Fruit fly (Drosophila melanogaster) whole organism, embryonic: Measurements from ENCODE around the gene Nt5b.
A peak's percentile ranks its signal among the peaks of the same experiment; 100 is the strongest.

Source experiments
- Bteb2 ChIP-seq: fragments of 200-800 bp; sonication (Bioruptor generic); optimal IDR thresholded peaks from 2 replicates; lab custom pipeline; 2016; ENCODE audit warnings: missing biosample characterization, missing genetic modification characterization
- CG10274 ChIP-seq: fragments of 200-800 bp; sonication (Bioruptor generic); optimal IDR thresholded peaks from 3 replicates; lab custom pipeline; 2017; ENCODE audit warnings: missing biosample characterization, mild to moderate bottlenecking, missing genetic modification characterization
- CG10565 ChIP-seq: fragments of 200-800 bp; sonication (Bioruptor generic); optimal IDR thresholded peaks from 3 replicates; lab custom pipeline; 2016; ENCODE audit warnings: missing biosample characterization, mild to moderate bottlenecking, missing genetic modification characterization
- CG11504 ChIP-seq: fragments of 200-800 bp; sonication (Bioruptor generic); optimal IDR thresholded peaks from 3 replicates; lab custom pipeline; 2019; ENCODE audit warnings: missing biosample characterization, mild to moderate bottlenecking, missing genetic modification characterization, moderate library complexity
- CG12104 ChIP-seq: fragments of 200-800 bp; sonication (Bioruptor generic); optimal IDR thresholded peaks from 3 replicates; lab custom pipeline; 2016; ENCODE audit warnings: missing biosample characterization, missing genetic modification characterization
- CG14014 ChIP-seq: fragments of 200-800 bp; sonication (Bioruptor generic); IDR thresholded peaks from 2 replicates; pipeline ENCODE4 v1.3.6; 2022; ENCODE audit warnings: missing biosample characterization, missing genetic modification characterization
- CG14860 ChIP-seq: fragments of 200-800 bp; sonication (Bioruptor generic); IDR thresholded peaks from 3 replicates; pipeline ENCODE4 v1.3.6; 2022; ENCODE audit warnings: missing biosample characterization, missing genetic modification characterization; ENCODE audit not compliant: partially characterized antibody
- CG17912 ChIP-seq: fragments of 200-800 bp; sonication (Bioruptor generic); optimal IDR thresholded peaks from 2 replicates; lab custom pipeline; 2018; ENCODE audit warnings: missing biosample characterization, mild to moderate bottlenecking, missing genetic modification characterization
- CG1792 ChIP-seq: fragments of 200-800 bp; sonication (Bioruptor generic); optimal IDR thresholded peaks from 2 replicates; lab custom pipeline; 2016; ENCODE audit warnings: missing biosample characterization, missing genetic modification characterization
- CG2202 ChIP-seq: fragments of 200-800 bp; sonication (Bioruptor generic); optimal IDR thresholded peaks from 2 replicates; lab custom pipeline; 2018; ENCODE audit warnings: missing biosample characterization, mild to moderate bottlenecking, missing genetic modification characterization
- CG31365 ChIP-seq: fragments of 200-800 bp; sonication (Bioruptor generic); optimal IDR thresholded peaks from 2 replicates; lab custom pipeline; 2018; ENCODE audit warnings: missing biosample characterization, mild to moderate bottlenecking, missing genetic modification characterization
- CG31388 ChIP-seq: fragments of 200-800 bp; sonication (Bioruptor generic); optimal IDR thresholded peaks from 2 replicates; lab custom pipeline; 2016; ENCODE audit warnings: missing biosample characterization, missing genetic modification characterization
- CG3163 ChIP-seq: fragments of 200-800 bp; sonication (Bioruptor generic); optimal IDR thresholded peaks from 3 replicates; lab custom pipeline; 2016; ENCODE audit warnings: missing biosample characterization, missing genetic modification characterization
- CG32767 ChIP-seq: fragments of 200-800 bp; sonication (Bioruptor generic); IDR thresholded peaks from 2 replicates; pipeline ENCODE4 v1.3.6; 2022; ENCODE audit warnings: missing biosample characterization, missing genetic modification characterization
- CG4730 ChIP-seq: fragments of 200-800 bp; sonication (Bioruptor generic); IDR thresholded peaks from 2 replicates; pipeline ENCODE4 v1.3.6; 2022; ENCODE audit warnings: missing biosample characterization, missing genetic modification characterization
- CG5953 ChIP-seq: fragments of 200-800 bp; sonication (Bioruptor generic); IDR thresholded peaks from 2 replicates; pipeline ENCODE4 v1.3.6; 2022; ENCODE audit warnings: missing biosample characterization, missing genetic modification characterization
- CG7271 ChIP-seq: fragments of 200-800 bp; sonication (Bioruptor generic); optimal IDR thresholded peaks from 2 replicates; lab custom pipeline; 2018; ENCODE audit warnings: missing biosample characterization, mild to moderate bottlenecking, missing genetic modification characterization, moderate library complexity
- CG7372 ChIP-seq: fragments of 200-800 bp; sonication (Bioruptor generic); IDR thresholded peaks from 2 replicates; pipeline ENCODE4 v1.3.6; 2022; ENCODE audit warnings: missing biosample characterization, missing genetic modification characterization
- CG8388 ChIP-seq: fragments of 200-800 bp; sonication (Bioruptor generic); optimal IDR thresholded peaks from 2 replicates; lab custom pipeline; 2019; ENCODE audit warnings: missing biosample characterization, mild to moderate bottlenecking, missing genetic modification characterization, moderate library complexity
- CG9876 ChIP-seq: fragments of 200-800 bp; sonication (Bioruptor generic); optimal IDR thresholded peaks from 2 replicates; lab custom pipeline; 2016; ENCODE audit warnings: missing biosample characterization, missing genetic modification characterization
- Deaf1 ChIP-seq: fragments of 200-800 bp; optimal IDR thresholded peaks from 3 replicates; lab custom pipeline; 2019; ENCODE audit warnings: missing biosample characterization, mild to moderate bottlenecking, missing genetic modification characterization, moderate library complexity
- Eip74EF ChIP-seq, 2 experiments: fragments of 200-800 bp in 1 of 2; fragments of >200 bp in 1 of 2; sonication (Bioruptor generic) in 1 of 2; optimal IDR thresholded peaks; 2 replicates each; lab custom pipeline; 2017 to 2019; ENCODE audit warnings: missing biosample characterization in 2 of 2, missing genetic modification characterization in 2 of 2, mild to moderate bottlenecking in 1 of 2, moderate library complexity in 1 of 2
- Elba2 ChIP-seq: fragments of 200-800 bp; sonication (Bioruptor generic); optimal IDR thresholded peaks from 3 replicates; lab custom pipeline; 2016; ENCODE audit warnings: missing biosample characterization, missing genetic modification characterization
- Nf-YB ChIP-seq: fragments of 200-800 bp; sonication (Bioruptor generic); optimal IDR thresholded peaks from 3 replicates; lab custom pipeline; 2019; ENCODE audit warnings: missing biosample characterization, mild to moderate bottlenecking, missing genetic modification characterization, moderate library complexity
- Ravus ChIP-seq: fragments of 200-800 bp; sonication (Bioruptor generic); IDR thresholded peaks from 2 replicates; pipeline ENCODE4 v1.3.6; 2022; ENCODE audit warnings: missing biosample characterization, missing genetic modification characterization
- Rx ChIP-seq: fragments of 200-800 bp; sonication (Bioruptor generic); IDR thresholded peaks from 2 replicates; pipeline ENCODE4 v1.3.6; 2022; ENCODE audit warnings: missing biosample characterization, missing genetic modification characterization
- TFAM ChIP-seq: fragments of 200-800 bp; sonication (Bioruptor generic); optimal IDR thresholded peaks from 2 replicates; lab custom pipeline; 2017; ENCODE audit warnings: missing biosample characterization, missing genetic modification characterization, inconsistent platforms
- Xrp1 ChIP-seq: fragments of 200-800 bp; sonication (Bioruptor generic); IDR thresholded peaks from 2 replicates; pipeline ENCODE4 v1.3.6; 2022; ENCODE audit warnings: missing biosample characterization, missing genetic modification characterization
- ab ChIP-seq: fragments of 200-800 bp; sonication (Bioruptor generic); optimal IDR thresholded peaks from 2 replicates; lab custom pipeline; 2016; ENCODE audit warnings: missing biosample characterization, missing genetic modification characterization
- aop ChIP-seq: fragments of 200-800 bp; sonication (Bioruptor generic); IDR thresholded peaks from 2 replicates; pipeline ENCODE4 v1.3.6; 2022; ENCODE audit warnings: missing biosample characterization, missing genetic modification characterization
- ara ChIP-seq: fragments of 200-800 bp; sonication (Bioruptor generic); IDR thresholded peaks from 2 replicates; pipeline ENCODE4 v1.3.6; 2022; ENCODE audit warnings: missing biosample characterization, missing genetic modification characterization
- crp ChIP-seq, 2 experiments: fragments of 200-800 bp; sonication (Bioruptor generic); optimal IDR thresholded peaks; 2 replicates in 1 of 2; 3 replicates in 1 of 2; lab custom pipeline; 2017; ENCODE audit warnings: missing biosample characterization in 2 of 2, missing genetic modification characterization in 2 of 2, mild to moderate bottlenecking in 1 of 2, moderate library complexity in 1 of 2
- cwo ChIP-seq: fragments of 200-800 bp; sonication (Bioruptor generic); optimal IDR thresholded peaks from 3 replicates; lab custom pipeline; 2017; ENCODE audit warnings: missing biosample characterization, missing genetic modification characterization, mild to moderate bottlenecking, moderate library complexity, missing genetic modification reagents
- dysf ChIP-seq: fragments of 200-800 bp; sonication (Bioruptor generic); IDR thresholded peaks from 3 replicates; pipeline ENCODE4 v1.3.6; 2022; ENCODE audit warnings: missing biosample characterization, missing genetic modification characterization
- esg ChIP-seq: fragments of 200-800 bp; sonication (Bioruptor generic); conservative IDR thresholded peaks from 2 replicates; pipeline ENCODE4 v1.3.6; 2022; ENCODE audit warnings: missing biosample characterization, missing genetic modification characterization
- ewg ChIP-seq: fragments of 200-800 bp; sonication (Bioruptor generic); optimal IDR thresholded peaks from 3 replicates; lab custom pipeline; 2017; ENCODE audit warnings: mild to moderate bottlenecking, missing biosample characterization, missing genetic modification reagents, missing genetic modification characterization
- gcm ChIP-seq: fragments of 200-800 bp; sonication (Bioruptor generic); optimal IDR thresholded peaks from 2 replicates; lab custom pipeline; 2019; ENCODE audit warnings: missing biosample characterization, mild to moderate bottlenecking, missing genetic modification characterization, moderate library complexity
- gcm2 ChIP-seq: fragments of 200-800 bp; sonication (Bioruptor generic); optimal IDR thresholded peaks from 2 replicates; lab custom pipeline; 2016; ENCODE audit warnings: missing biosample characterization, missing genetic modification characterization
- insv ChIP-seq, 2 experiments: fragments of 200-800 bp; sonication (Bioruptor generic); optimal IDR thresholded peaks; 3 replicates each; lab custom pipeline; 2016 to 2018; ENCODE audit warnings: missing biosample characterization in 2 of 2, missing genetic modification characterization in 2 of 2
- klu ChIP-seq: fragments of 200-800 bp; sonication (Bioruptor generic); IDR thresholded peaks from 2 replicates; pipeline ENCODE4 v1.3.6; 2022; ENCODE audit warnings: missing biosample characterization, missing genetic modification characterization
- lov ChIP-seq, 2 experiments: fragments of 200-800 bp in 1 of 2; fragments of >200 bp in 1 of 2; sonication (Bioruptor generic) in 1 of 2; IDR thresholded peaks in 1 of 2; optimal IDR thresholded peaks in 1 of 2; 2 replicates in 1 of 2; 3 replicates in 1 of 2; pipeline versions ENCODE4 v1.3.6 to Lab custom; 2017 to 2022; ENCODE audit warnings: missing biosample characterization in 1 of 2, missing genetic modification characterization in 1 of 2
- nau ChIP-seq: fragments of 200-800 bp; sonication (Bioruptor generic); optimal IDR thresholded peaks from 3 replicates; lab custom pipeline; 2017; ENCODE audit warnings: missing biosample characterization, mild to moderate bottlenecking, missing genetic modification characterization, missing genetic modification reagents
- pan ChIP-seq, 4 experiments: fragments of >200 bp in 3 of 4; fragments of 200-800 bp in 1 of 4; sonication (Bioruptor generic) in 1 of 4; optimal IDR thresholded peaks in 3 of 4; IDR thresholded peaks in 1 of 4; 2 replicates each; pipeline versions ENCODE4 v1.3.6 to Lab custom; 2017 to 2022; ENCODE audit warnings: missing biosample characterization in 2 of 4, missing genetic modification characterization in 2 of 4, mixed read lengths in 1 of 4
- pum ChIP-seq: fragments of 200-800 bp; sonication (Bioruptor generic); optimal IDR thresholded peaks from 2 replicates; lab custom pipeline; 2016; ENCODE audit warnings: missing biosample characterization, missing genetic modification characterization
- run ChIP-seq: fragments of 200-800 bp; sonication (Bioruptor generic); optimal IDR thresholded peaks from 3 replicates; lab custom pipeline; 2018; ENCODE audit warnings: missing biosample characterization, mild to moderate bottlenecking, missing genetic modification characterization
- salm ChIP-seq: fragments of 200-800 bp; sonication (Bioruptor generic); optimal IDR thresholded peaks from 2 replicates; lab custom pipeline; 2018; ENCODE audit warnings: missing biosample characterization, mild to moderate bottlenecking, missing genetic modification characterization
- slou ChIP-seq: fragments of 200-800 bp; sonication (Bioruptor generic); optimal IDR thresholded peaks from 3 replicates; lab custom pipeline; 2016; ENCODE audit warnings: missing biosample characterization, missing genetic modification characterization
- stc ChIP-seq: fragments of 200-800 bp; sonication (Bioruptor generic); IDR thresholded peaks from 2 replicates; pipeline ENCODE4 v1.3.6; 2022; ENCODE audit warnings: missing biosample characterization, missing genetic modification characterization
- wdn ChIP-seq: fragments of 200-800 bp; sonication (Bioruptor generic); IDR thresholded peaks from 2 replicates; pipeline ENCODE4 v1.3.6; 2022; ENCODE audit warnings: missing biosample characterization, missing genetic modification characterization

The Nt5b gene

DNA sequence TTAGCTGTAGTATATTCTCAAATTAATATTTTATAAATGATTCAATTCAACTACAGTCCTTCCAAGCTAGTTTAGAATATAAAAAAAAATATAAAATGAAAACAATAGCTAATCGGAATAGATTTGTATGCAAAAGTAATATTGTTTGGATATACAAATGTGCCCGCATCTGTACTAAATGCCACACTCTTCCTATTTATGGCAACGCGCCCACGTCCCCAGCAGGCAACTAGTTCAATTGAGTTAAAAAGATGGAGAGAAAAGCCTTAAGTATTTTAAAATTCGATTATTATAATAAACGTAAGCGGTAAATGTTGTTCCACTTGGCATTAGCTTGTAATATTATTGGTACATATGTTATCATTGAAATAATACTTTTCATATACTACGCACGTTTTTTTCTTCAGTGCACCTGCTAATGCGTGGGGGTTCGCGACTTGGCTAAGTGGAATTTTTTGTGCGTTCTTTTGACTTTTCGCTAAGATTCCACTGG, 4.3 kb downstream of the Nt5b start (continued):
- peak; percentile 14 for TF ChIP-seq slou (GFP tag; lab: Kevin White, UChicago)
- no peak for TF ChIP-seq insv (GFP tag; optimal IDR thresholded peaks at IDR 0.05; lab: Kevin White, UChicago)
- 0 out of 2 replicates have a peak, but pooled peaks have one; percentile 25 for TF ChIP-seq wdn (GFP tag; lab: Robert Waterston, UW)
- peak; percentile 46 for TF ChIP-seq Bteb2
- TF ChIP-seq ab (GFP tag; lab: Kevin White, UChicago): peak; percentile 40
- TF ChIP-seq Nf-YB (GFP tag; lab: Kevin White, UChicago): peak; percentile 40
- no peak for TF ChIP-seq CG7271
- no peak; the same call in 1 of the 2 replicates for TF ChIP-seq Ravus (GFP tag; lab: Robert Waterston, UW)
- no peak; the same call in 1 of the 2 replicates for TF ChIP-seq klu
- peak; percentile 77 for TF ChIP-seq CG8388 (GFP tag; lab: Kevin White, UChicago)
- TF ChIP-seq cwo (GFP tag; lab: Kevin White, UChicago): peak; percentile 56
- no peak for TF ChIP-seq CG7372 (GFP tag; lab: Robert Waterston, UW)
- peak; percentile 53; the same call in 1 of the 2 replicates for TF ChIP-seq Xrp1 (GFP tag; lab: Robert Waterston, UW)
- TF ChIP-seq nau (GFP tag; lab: Kevin White, UChicago): no peak
- peak; percentile 25 for TF ChIP-seq gcm2 (GFP tag; lab: Kevin White, UChicago)
- no peak for TF ChIP-seq Elba2 (GFP tag; lab: Kevin White, UChicago)
- no peak for TF ChIP-seq ara (GFP tag; lab: Robert Waterston, UW)
- peak; percentile 60 for TF ChIP-seq ewg (GFP tag; lab: Kevin White, UChicago)
- TF ChIP-seq CG10565 (GFP tag; lab: Kevin White, UChicago): no peak
- peak; percentile 59 for TF ChIP-seq gcm
- TF ChIP-seq CG31365: no peak
- no peak for TF ChIP-seq pan (optimal IDR thresholded peaks at IDR 0.05; lab: Kevin White, UChicago)
- TF ChIP-seq pan (GFP tag; optimal IDR thresholded peaks at IDR 0.05 in 1 of 2, IDR thresholded peaks at IDR 0.05 in 1 of 2): peak in 1 of 2 experiments; percentile 46
- TF ChIP-seq CG9876 (GFP tag; lab: Kevin White, UChicago): peak; percentile 5
- TF ChIP-seq Eip74EF (GFP tag; optimal IDR thresholded peaks at IDR 0.05; lab: Kevin White, UChicago): peak in 1 of 2 experiments; percentile 84
- no peak for TF ChIP-seq CG1792 (GFP tag; lab: Kevin White, UChicago)
- peak; percentile 55 for TF ChIP-seq CG12104 (GFP tag; lab: Kevin White, UChicago)
- no peak for TF ChIP-seq CG2202 (tag; lab: Kevin White, UChicago)
- no peak for TF ChIP-seq run (tag; lab: Kevin White, UChicago)
- peak; percentile 39; the same call in 1 of the 2 replicates for TF ChIP-seq esg (GFP tag; lab: Robert Waterston, UW)
- peak; percentile 2; the same call in 1 of the 2 replicates for TF ChIP-seq Rx (GFP tag; lab: Robert Waterston, UW)
- TF ChIP-seq lov (optimal IDR thresholded peaks at IDR 0.05; lab: Kevin White, UChicago): no peak
- TF ChIP-seq lov (GFP tag; IDR thresholded peaks at IDR 0.05; lab: Robert Waterston, UW): no peak
- TF ChIP-seq TFAM (GFP tag; lab: Kevin White, UChicago): no peak
- TF ChIP-seq CG17912 (GFP tag; lab: Kevin White, UChicago): no peak
- TF ChIP-seq CG11504 (tag; lab: Kevin White, UChicago): peak; percentile 87
- peak; percentile 55 for TF ChIP-seq salm (tag; lab: Kevin White, UChicago)
- TF ChIP-seq stc (GFP tag; lab: Robert Waterston, UW): peak; percentile 30; the same call in 1 of the 2 replicates
- no peak for TF ChIP-seq CG3163 (GFP tag; lab: Kevin White, UChicago)
- TF ChIP-seq pum (GFP tag; lab: Kevin White, UChicago): peak; percentile 35
- TF ChIP-seq crp (GFP tag; optimal IDR thresholded peaks at IDR 0.05; lab: Kevin White, UChicago): peak in 1 of 2 experiments; percentile 16
- no peak for TF ChIP-seq aop (GFP tag; lab: Robert Waterston, UW)
- TF ChIP-seq dysf (GFP tag; lab: Robert Waterston, UW): peak; percentile 64; the same call in 2 of the 3 replicates
- TF ChIP-seq CG10274 (GFP tag; lab: Kevin White, UChicago): peak; percentile 17
- TF ChIP-seq CG31388 (GFP tag; lab: Kevin White, UChicago): no peak
- TF ChIP-seq CG5953 (GFP tag; lab: Robert Waterston, UW): no peak
- TF ChIP-seq CG14014 (GFP tag; lab: Robert Waterston, UW): no peak
- TF ChIP-seq Deaf1 (tag; lab: Kevin White, UChicago): peak; percentile 14
- no peak for TF ChIP-seq CG14860
- TF ChIP-seq CG32767 (GFP tag; lab: Robert Waterston, UW): peak; percentile 42; the same call in 1 of the 2 replicates
- peak; percentile 19; the same call in 1 of the 2 replicates for TF ChIP-seq CG4730
